Fruit fly (Drosophila melanogaster): ENCODE data around the gene zuc.
"Not testable (repeated sequence)": the region's sequence is repeated elsewhere in the genome, so short reads cannot be mapped to it uniquely, and the experiment has no call there.

zuc gene

dm6 chr2L:12001132-12001531 lies 11.4 kb upstream of the zuc start:
- TF ChIP-seq CTCF (optimal IDR thresholded peaks at IDR 0.05) (no peak), CG8478 (optimal IDR thresholded peaks at IDR 0.05) (no peak)

DNA sequence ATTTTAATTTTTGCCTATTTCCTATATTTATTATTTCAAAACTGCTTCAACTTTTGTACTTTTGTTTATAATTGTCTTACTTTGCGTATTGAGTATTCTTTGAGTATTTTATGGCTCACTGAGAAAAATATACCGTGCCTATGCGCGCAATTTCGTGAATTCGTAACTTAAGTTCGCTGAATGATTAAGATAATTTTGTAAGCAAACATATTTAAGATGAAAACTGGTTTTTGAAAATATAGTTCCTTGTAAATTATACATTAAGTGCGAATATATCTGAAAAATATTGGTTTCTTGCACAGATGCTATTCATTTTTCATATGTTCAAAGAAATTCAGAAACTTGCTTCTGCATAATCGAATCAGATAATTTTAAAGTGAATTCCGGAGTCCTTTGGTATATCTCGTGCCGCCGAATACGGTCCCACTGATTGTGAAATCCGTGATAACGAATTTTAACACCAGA lies 9.6 kb upstream of the zuc start, which contains the start of the genes CG18787 and Nfs1:
Gene CG18787 (minus strand): TSS at position 101 of the 465 bp plus-strand sequence.
Gene Nfs1 (plus strand): TSS at position 415 of the 465 bp plus-strand sequence.
- TF ChIP-seq CTCF, CG8478 (optimal IDR thresholded peaks at IDR 0.05): not testable (repeated sequence)

- not testable (repeated sequence) for TF ChIP-seq CG8478, CTCF (optimal IDR thresholded peaks at IDR 0.05)
Measured at dm6 chr2L:11996509-11996908, 6.8 kb upstream of the zuc start, which contains the start of gene Ada1-1. TSS of gene Ada1-1 (plus strand) at chr2L:11996809.

DNA sequence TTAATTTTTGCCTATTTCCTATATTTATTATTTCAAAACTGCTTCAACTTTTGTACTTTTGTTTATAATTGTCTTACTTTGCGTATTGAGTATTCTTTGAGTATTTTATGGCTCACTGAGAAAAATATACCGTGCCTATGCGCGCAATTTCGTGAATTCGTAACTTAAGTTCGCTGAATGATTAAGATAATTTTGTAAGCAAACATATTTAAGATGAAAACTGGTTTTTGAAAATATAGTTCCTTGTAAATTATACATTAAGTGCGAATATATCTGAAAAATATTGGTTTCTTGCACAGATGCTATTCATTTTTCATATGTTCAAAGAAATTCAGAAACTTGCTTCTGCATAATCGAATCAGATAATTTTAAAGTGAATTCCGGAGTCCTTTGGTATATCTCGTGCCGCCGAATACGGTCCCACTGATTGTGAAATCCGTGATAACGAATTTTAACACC lies 5.7 kb upstream of the zuc start, which contains the start of the genes CG18789 and Qtzl:
Gene CG18789 (minus strand): TSS at position 101 of the 459 bp plus-strand sequence.
Gene Qtzl (plus strand): TSS at position 409 of the 459 bp plus-strand sequence.
- not testable (repeated sequence) for TF ChIP-seq CG8478, CTCF (optimal IDR thresholded peaks at IDR 0.05)

- TF ChIP-seq CG8478, CTCF (optimal IDR thresholded peaks at IDR 0.05): not testable (repeated sequence)
Measured at dm6 chr2L:11992602-11993001, 2.9 kb upstream of the zuc start, which contains the start of gene Ada1-2. TSS of gene Ada1-2 (plus strand) at chr2L:11992902.

DNA sequence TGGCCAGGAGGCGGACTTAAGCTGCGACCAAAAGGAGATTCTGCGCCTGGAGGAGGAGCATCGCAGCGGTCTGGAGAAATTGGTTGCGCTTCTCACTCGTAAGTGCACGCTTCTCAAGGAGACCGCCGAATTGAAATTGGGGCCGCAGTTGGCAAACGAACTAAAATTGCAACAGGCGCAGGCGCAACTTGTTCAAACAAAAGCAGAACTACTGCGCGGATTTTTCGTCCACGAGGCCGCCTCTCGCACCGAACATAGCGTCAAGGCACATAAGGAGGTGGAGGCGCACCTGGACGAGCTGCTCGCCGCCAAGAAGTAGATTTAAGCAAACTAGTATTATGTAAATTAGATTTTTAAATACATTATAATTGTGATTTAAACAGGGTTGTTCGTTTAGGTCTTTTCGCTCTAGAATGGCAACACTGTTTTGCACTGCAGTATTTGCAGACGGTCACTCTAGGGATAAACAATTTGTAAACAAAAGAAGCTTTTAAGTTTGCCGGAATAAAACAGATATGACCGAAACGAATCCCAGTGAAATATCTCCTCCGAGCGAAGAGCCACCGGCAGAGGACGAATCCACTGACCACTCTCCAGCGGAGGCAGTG lies 880 bp upstream of the zuc start, which contains the start of gene escl:
Gene escl (plus strand): TSS at position 470 of the 608 bp plus-strand sequence.
- no peak for TF ChIP-seq CG8478 (optimal IDR thresholded peaks at IDR 0.05)

DNA sequence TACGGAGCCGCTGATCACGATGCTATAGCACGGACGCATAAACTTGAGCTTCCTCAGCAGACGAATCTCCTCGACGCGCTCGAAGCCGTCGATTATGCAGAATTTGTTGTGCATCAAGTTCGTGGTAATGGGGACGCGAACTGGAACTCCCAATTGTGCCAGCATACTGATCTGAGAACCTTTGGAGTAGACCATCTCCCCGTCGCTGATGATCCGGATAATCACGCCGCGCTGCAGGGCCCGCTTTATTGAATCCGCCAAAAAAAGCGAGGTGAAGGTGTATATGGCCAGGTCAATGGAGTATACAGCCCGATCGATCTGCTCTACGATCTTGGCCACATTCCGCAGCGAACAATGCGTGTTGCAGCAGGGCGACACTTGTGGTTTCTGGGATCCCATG lies 472 bp downstream of the zuc start:
- no peak for TF ChIP-seq CG8478 (optimal IDR thresholded peaks at IDR 0.05)
- no peak for TF ChIP-seq CTCF (optimal IDR thresholded peaks at IDR 0.05)

dm6 chr2L:11987945-11988344 lies 1.7 kb downstream of the zuc start, which contains the start of the genes CG6686 and CG34163:
TSS of gene CG6686 (minus strand) at chr2L:11988039.
TSS of gene CG34163 (plus strand) at chr2L:11988270.
- TF ChIP-seq CTCF (optimal IDR thresholded peaks at IDR 0.05) = no peak
- no peak for TF ChIP-seq CG8478 (optimal IDR thresholded peaks at IDR 0.05)

DNA sequence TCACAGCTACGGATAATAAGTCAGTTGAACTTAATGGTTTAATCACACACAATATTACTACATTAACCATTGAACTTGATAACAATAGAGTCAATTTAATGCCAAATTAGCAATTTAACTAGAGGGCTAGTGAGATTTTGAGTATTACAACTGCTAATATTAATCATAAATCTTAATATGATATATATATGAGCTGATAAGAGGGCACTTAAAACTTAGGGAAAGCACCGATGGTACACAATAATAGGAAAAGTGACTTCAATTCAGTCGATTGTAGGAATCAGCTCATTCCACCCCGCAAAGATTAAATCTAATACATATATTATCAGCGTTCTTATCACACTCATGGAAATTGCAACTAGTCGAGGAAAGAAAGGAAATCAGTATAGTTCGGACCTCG lies 8.5 kb downstream of the zuc start, which contains the start of gene CG16965:
Gene CG16965 (plus strand): TSS at position 382 of the 400 bp plus-strand sequence.
- TF ChIP-seq CG8478 (optimal IDR thresholded peaks at IDR 0.05) (no peak), CTCF (optimal IDR thresholded peaks at IDR 0.05) (no peak)

- no peak for TF ChIP-seq CTCF (optimal IDR thresholded peaks at IDR 0.05)
Measured at dm6 chr2L:11980075-11980474, 9.6 kb downstream of the zuc start.

DNA sequence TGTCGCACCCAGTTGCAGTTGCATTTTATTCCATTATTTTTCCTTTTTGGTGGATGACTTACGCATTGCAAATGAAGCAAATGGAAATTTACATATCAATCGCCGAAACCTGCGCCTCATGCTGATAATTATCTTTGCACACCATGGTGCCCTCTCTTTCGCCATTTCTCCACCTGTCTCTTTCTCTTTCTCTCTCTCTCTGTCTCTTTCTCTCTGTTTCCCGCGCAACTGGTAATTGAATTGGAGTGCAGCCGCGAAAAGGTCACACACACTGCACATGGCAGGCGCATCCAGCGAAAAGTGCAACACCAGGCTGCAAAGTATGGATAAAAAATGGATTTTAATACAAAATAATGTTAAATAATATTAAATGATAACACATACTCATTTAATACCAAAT lies 12.0 kb downstream of the zuc start:
- no peak for TF ChIP-seq CTCF (optimal IDR thresholded peaks at IDR 0.05)
- no peak for TF ChIP-seq CG8478 (optimal IDR thresholded peaks at IDR 0.05)

dm6 chr2L:11976955-11977354 lies 12.7 kb downstream of the zuc start:
- TF ChIP-seq CTCF (optimal IDR thresholded peaks at IDR 0.05) (no peak), CG8478 (optimal IDR thresholded peaks at IDR 0.05) (no peak)

DNA sequence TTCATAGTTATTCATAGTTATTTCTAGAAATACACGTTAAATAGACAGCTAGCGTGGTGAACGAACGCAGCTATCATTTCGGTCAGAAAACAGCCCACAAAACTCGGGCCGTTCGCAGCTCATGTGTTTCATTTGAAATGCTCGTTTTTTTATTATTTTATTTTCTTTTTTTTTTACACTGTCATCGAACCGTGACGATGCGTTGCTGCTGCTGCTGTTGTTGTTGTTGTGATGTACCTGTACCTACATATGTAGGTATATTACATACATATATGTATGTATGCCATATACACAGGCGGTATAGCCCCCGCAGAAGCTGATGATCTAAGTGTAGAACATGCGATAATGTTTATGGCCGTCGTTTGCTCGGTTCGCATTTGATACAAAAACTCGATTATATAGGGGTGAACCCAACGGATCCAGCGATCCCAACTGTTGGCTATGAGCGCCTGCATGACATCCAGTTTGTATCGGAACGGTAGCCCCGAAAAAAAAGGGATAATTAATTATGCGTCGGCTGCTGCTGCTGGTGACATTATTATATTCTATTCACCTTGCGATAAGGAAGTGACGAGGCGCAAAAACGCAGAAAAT lies 16.4 kb downstream of the zuc start:
- TF ChIP-seq CG8478 (optimal IDR thresholded peaks at IDR 0.05) (no peak), CTCF (optimal IDR thresholded peaks at IDR 0.05) (no peak)

DNA sequence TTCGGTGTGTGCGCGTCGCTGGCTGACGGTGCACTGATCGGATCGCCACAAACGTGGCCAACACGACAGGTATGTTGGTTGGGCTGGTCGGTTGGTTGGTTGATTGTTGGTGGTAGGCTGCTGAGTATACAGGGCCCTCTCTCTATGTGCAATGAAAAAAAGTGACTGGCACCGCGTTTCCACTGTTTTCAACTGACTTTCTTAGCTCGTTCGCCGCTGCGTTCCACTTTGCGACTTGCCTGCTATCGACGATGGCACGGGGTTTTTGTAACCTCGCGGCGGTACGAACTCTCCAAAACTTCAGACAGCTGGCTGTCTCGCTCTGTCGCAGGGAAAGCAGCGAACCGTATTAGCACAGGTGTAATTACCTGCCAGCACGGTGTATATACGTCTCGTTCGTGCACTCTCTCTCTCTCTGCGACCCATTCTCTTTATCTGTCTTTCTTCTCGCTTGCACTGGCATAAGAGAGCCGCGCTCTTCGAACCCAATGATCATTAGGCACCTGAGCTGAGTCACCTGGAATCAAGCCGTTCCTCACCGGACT lies 18.8 kb downstream of the zuc start:
- no peak for TF ChIP-seq CTCF (optimal IDR thresholded peaks at IDR 0.05)
- no peak for TF ChIP-seq CG8478 (optimal IDR thresholded peaks at IDR 0.05)

DNA sequence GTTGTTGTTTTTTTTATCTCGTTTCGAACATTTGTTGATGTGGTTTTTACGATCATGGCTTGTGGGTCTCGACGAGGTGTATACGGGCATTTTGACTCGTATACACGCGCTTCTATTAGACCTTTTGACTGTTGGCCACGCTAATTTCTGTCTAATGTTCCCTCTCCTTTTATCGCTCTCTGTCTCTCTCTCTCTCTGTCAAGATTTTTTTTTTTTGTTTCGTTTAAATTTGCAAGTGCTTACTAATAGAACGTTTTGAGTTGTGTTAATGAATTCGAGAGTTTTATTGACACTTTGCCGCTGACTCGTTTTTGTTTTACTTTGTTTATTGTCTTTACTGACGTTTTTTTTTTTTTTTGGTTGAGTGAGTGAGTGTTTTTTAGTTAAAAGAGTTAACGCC lies 19.3 kb downstream of the zuc start:
- TF ChIP-seq CG8478 (optimal IDR thresholded peaks at IDR 0.05) (no peak), CTCF (optimal IDR thresholded peaks at IDR 0.05) (no peak)

Data from S2 (cell line).